Fruit fly (Drosophila melanogaster) whole organism, embryonic: ENCODE results near the gene Gr28a.

Experiments
- Atf-2 ChIP-seq: fragments of 200-800 bp; sonication (Bioruptor generic); optimal IDR thresholded peaks from 2 replicates; lab custom pipeline; 2016; ENCODE audit warnings: missing biosample characterization, missing genetic modification characterization
- B-H2 ChIP-seq: fragments of 200-800 bp; sonication (Bioruptor generic); optimal IDR thresholded peaks from 2 replicates; lab custom pipeline; 2018; ENCODE audit warnings: missing biosample characterization, mild to moderate bottlenecking, missing genetic modification characterization
- Blimp-1 ChIP-seq: fragments of 200-800 bp; sonication (Bioruptor generic); optimal IDR thresholded peaks from 3 replicates; lab custom pipeline; 2018; ENCODE audit warnings: missing biosample characterization, missing genetic modification characterization, mild to moderate bottlenecking, moderate library complexity, missing genetic modification reagents
- CG10321 ChIP-seq: fragments of 200-800 bp; sonication (Bioruptor generic); IDR thresholded peaks from 2 replicates; pipeline ENCODE4 v1.3.6; 2022; ENCODE audit warnings: missing biosample characterization, missing genetic modification characterization
- CG11247 ChIP-seq: fragments of 200-800 bp; sonication (Bioruptor generic); IDR thresholded peaks from 2 replicates; pipeline ENCODE4 v1.3.6; 2022; ENCODE audit warnings: missing biosample characterization, missing genetic modification characterization
- CG11696 ChIP-seq: fragments of 200-800 bp; sonication (Bioruptor generic); IDR thresholded peaks from 2 replicates; pipeline ENCODE4 v1.3.6; 2022; ENCODE audit warnings: missing biosample characterization, missing genetic modification characterization
- CG12391 ChIP-seq: fragments of 200-800 bp; sonication (Bioruptor generic); optimal IDR thresholded peaks from 3 replicates; lab custom pipeline; 2018; ENCODE audit warnings: missing biosample characterization, mild to moderate bottlenecking, missing genetic modification characterization, moderate library complexity
- CG13123 ChIP-seq: fragments of 200-800 bp; sonication (Bioruptor generic); optimal IDR thresholded peaks from 2 replicates; lab custom pipeline; 2016; ENCODE audit warnings: missing biosample characterization, missing genetic modification characterization
- CG13894 ChIP-seq: fragments of 200-800 bp; sonication (Bioruptor generic); optimal IDR thresholded peaks from 3 replicates; lab custom pipeline; 2018; ENCODE audit warnings: missing biosample characterization, mild to moderate bottlenecking, missing genetic modification characterization, moderate library complexity
- CG14860 ChIP-seq: fragments of 200-800 bp; sonication (Bioruptor generic); IDR thresholded peaks from 3 replicates; pipeline ENCODE4 v1.3.6; 2022; ENCODE audit warnings: missing biosample characterization, missing genetic modification characterization; ENCODE audit not compliant: partially characterized antibody
- CG14965 ChIP-seq: fragments of 200-800 bp; sonication (Bioruptor generic); optimal IDR thresholded peaks from 2 replicates; lab custom pipeline; 2016; ENCODE audit warnings: missing biosample characterization, missing genetic modification characterization, borderline replicate concordance
- CG15269 ChIP-seq: fragments of 200-800 bp; sonication (Bioruptor generic); optimal IDR thresholded peaks from 2 replicates; lab custom pipeline; 2018; ENCODE audit warnings: missing biosample characterization, mild to moderate bottlenecking, missing genetic modification characterization, moderate library complexity
- CG17359 ChIP-seq: fragments of 200-800 bp; sonication (Bioruptor generic); optimal IDR thresholded peaks from 3 replicates; lab custom pipeline; 2018; ENCODE audit warnings: missing biosample characterization, mild to moderate bottlenecking, missing genetic modification characterization, moderate library complexity
- CG17361 ChIP-seq: fragments of 200-800 bp; sonication (Bioruptor generic); IDR thresholded peaks from 3 replicates; pipeline ENCODE4 v1.3.6; 2022; ENCODE audit warnings: missing biosample characterization, missing genetic modification characterization
- CG17568 ChIP-seq: fragments of 200-800 bp; sonication (Bioruptor generic); optimal IDR thresholded peaks from 2 replicates; lab custom pipeline; 2018; ENCODE audit warnings: missing biosample characterization, mild to moderate bottlenecking, missing genetic modification characterization, moderate library complexity
- CG17912 ChIP-seq: fragments of 200-800 bp; sonication (Bioruptor generic); optimal IDR thresholded peaks from 2 replicates; lab custom pipeline; 2018; ENCODE audit warnings: missing biosample characterization, mild to moderate bottlenecking, missing genetic modification characterization
- CG2116 ChIP-seq: fragments of 200-800 bp; sonication (Bioruptor generic); optimal IDR thresholded peaks from 3 replicates; lab custom pipeline; 2018; ENCODE audit warnings: missing biosample characterization, mild to moderate bottlenecking, missing genetic modification characterization
- CG2120 ChIP-seq: fragments of 200-800 bp; sonication (Bioruptor generic); optimal IDR thresholded peaks from 3 replicates; lab custom pipeline; 2016; ENCODE audit warnings: missing biosample characterization, missing genetic modification characterization
- CG30020 ChIP-seq: fragments of 200-800 bp; optimal IDR thresholded peaks from 2 replicates; lab custom pipeline; 2019; ENCODE audit warnings: missing biosample characterization, mild to moderate bottlenecking, missing genetic modification characterization, moderate library complexity
- CG4328 ChIP-seq: fragments of 200-800 bp; sonication (Bioruptor generic); optimal IDR thresholded peaks from 3 replicates; lab custom pipeline; 2017; ENCODE audit warnings: missing biosample characterization, missing genetic modification reagents, missing genetic modification characterization
- CG43689 ChIP-seq: fragments of 200-800 bp; sonication (Bioruptor generic); IDR thresholded peaks from 2 replicates; pipeline ENCODE4 v1.3.6; 2022; ENCODE audit warnings: missing biosample characterization, missing genetic modification characterization
- CG4854 ChIP-seq: fragments of 200-800 bp; sonication (Bioruptor generic); optimal IDR thresholded peaks from 2 replicates; lab custom pipeline; 2016; ENCODE audit warnings: missing biosample characterization, missing genetic modification characterization, inconsistent platforms
- CG6254 ChIP-seq: fragments of 200-800 bp; sonication (Bioruptor generic); optimal IDR thresholded peaks from 3 replicates; lab custom pipeline; 2017; ENCODE audit warnings: mild to moderate bottlenecking, missing biosample characterization, missing genetic modification reagents, missing genetic modification characterization
- CG7839 ChIP-seq: fragments of 200-800 bp; sonication (Bioruptor generic); optimal IDR thresholded peaks from 3 replicates; lab custom pipeline; 2018; ENCODE audit warnings: missing biosample characterization, mild to moderate bottlenecking, missing genetic modification characterization, moderate library complexity
- CG8089 ChIP-seq: fragments of 200-800 bp; sonication (Bioruptor generic); optimal IDR thresholded peaks from 3 replicates; lab custom pipeline; 2016; ENCODE audit warnings: missing biosample characterization, missing genetic modification characterization
- Chrac-16 ChIP-seq: fragments of 200-800 bp; sonication (Bioruptor generic); optimal IDR thresholded peaks from 3 replicates; lab custom pipeline; 2016; ENCODE audit warnings: missing biosample characterization, missing genetic modification characterization
- Dbx ChIP-seq: fragments of 200-800 bp; sonication (Bioruptor generic); IDR thresholded peaks from 3 replicates; pipeline ENCODE4 v1.3.6; 2022; ENCODE audit warnings: missing biosample characterization, missing genetic modification characterization
- E2f2 ChIP-seq: fragments of 200-800 bp; sonication (Bioruptor generic); IDR thresholded peaks from 2 replicates; pipeline ENCODE4 v1.3.6; 2022; ENCODE audit warnings: missing biosample characterization, missing genetic modification characterization
- Ets65A ChIP-seq: fragments of 200-800 bp; sonication (Bioruptor generic); peaks from one replicate; lab custom pipeline; 2016; ENCODE audit warnings: missing biosample characterization, missing genetic modification characterization
- Fer1 ChIP-seq: fragments of 200-800 bp; sonication (Bioruptor generic); optimal IDR thresholded peaks from 2 replicates; lab custom pipeline; 2017; ENCODE audit warnings: missing biosample characterization, mild to moderate bottlenecking, missing genetic modification characterization
- HmgZ ChIP-seq: fragments of 200-800 bp; sonication (Bioruptor generic); optimal IDR thresholded peaks from 2 replicates; lab custom pipeline; 2018; ENCODE audit warnings: missing biosample characterization, mild to moderate bottlenecking, missing genetic modification characterization
- NK7.1 ChIP-seq: fragments of 200-800 bp; sonication (Bioruptor generic); optimal IDR thresholded peaks from 3 replicates; lab custom pipeline; 2016; ENCODE audit warnings: missing biosample characterization, missing genetic modification characterization
- Tbp ChIP-seq: fragments of >200 bp; optimal IDR thresholded peaks from 2 replicates; lab custom pipeline; 2018; ENCODE audit warnings: missing biosample characterization, missing genetic modification characterization
- abd-A ChIP-seq: fragments of 200-800 bp; sonication (Bioruptor generic); optimal IDR thresholded peaks from 3 replicates; lab custom pipeline; 2019; ENCODE audit warnings: missing biosample characterization, mild to moderate bottlenecking, missing genetic modification characterization, moderate library complexity
- al ChIP-seq: fragments of 200-800 bp; sonication (Bioruptor generic); IDR thresholded peaks from 2 replicates; pipeline ENCODE4 v1.3.6; 2022; ENCODE audit warnings: missing biosample characterization, missing genetic modification characterization
- ato ChIP-seq: fragments of 200-800 bp; sonication (Bioruptor generic); IDR thresholded peaks from 2 replicates; pipeline ENCODE4 v1.3.6; 2022; ENCODE audit warnings: missing biosample characterization, missing genetic modification characterization; ENCODE audit not compliant: partially characterized antibody
- dmrt99B ChIP-seq: fragments of 200-800 bp; sonication (Bioruptor generic); optimal IDR thresholded peaks from 2 replicates; lab custom pipeline; 2018; ENCODE audit warnings: missing biosample characterization, mild to moderate bottlenecking, missing genetic modification characterization, moderate library complexity
- grau ChIP-seq: fragments of 200-800 bp; optimal IDR thresholded peaks from 3 replicates; lab custom pipeline; 2019; ENCODE audit warnings: missing biosample characterization, mild to moderate bottlenecking, missing genetic modification characterization, moderate library complexity
- grn ChIP-seq: fragments of 200-800 bp; sonication (Bioruptor generic); optimal IDR thresholded peaks from 3 replicates; lab custom pipeline; 2017; ENCODE audit warnings: missing biosample characterization, missing genetic modification characterization
- hbn ChIP-seq: fragments of 200-800 bp; sonication (Bioruptor generic); IDR thresholded peaks from 2 replicates; pipeline ENCODE4 v1.3.6; 2022; ENCODE audit warnings: missing biosample characterization, missing genetic modification characterization; ENCODE audit not compliant: partially characterized antibody
- lilli ChIP-seq: fragments of 200-800 bp; sonication (Bioruptor generic); optimal IDR thresholded peaks from 3 replicates; lab custom pipeline; 2016; ENCODE audit warnings: missing biosample characterization, missing genetic modification characterization
- nerfin-2 ChIP-seq: fragments of 200-800 bp; sonication (Bioruptor generic); IDR thresholded peaks from 2 replicates; pipeline ENCODE4 v1.3.6; 2022; ENCODE audit warnings: missing biosample characterization, missing genetic modification characterization; ENCODE audit not compliant: partially characterized antibody
- nmo ChIP-seq: fragments of 200-800 bp; sonication (Bioruptor generic); optimal IDR thresholded peaks from 2 replicates; lab custom pipeline; 2018; ENCODE audit warnings: missing biosample characterization, mild to moderate bottlenecking, missing genetic modification characterization, moderate library complexity
- pb ChIP-seq: fragments of 200-800 bp; sonication (Bioruptor generic); optimal IDR thresholded peaks from 3 replicates; lab custom pipeline; 2016; ENCODE audit warnings: missing biosample characterization, missing genetic modification characterization
- peb ChIP-seq: fragments of 200-800 bp; sonication (Bioruptor generic); IDR thresholded peaks from 2 replicates; pipeline ENCODE4 v1.3.6; 2022; ENCODE audit warnings: missing biosample characterization, missing genetic modification characterization
- pho ChIP-seq: fragments of 200-800 bp; sonication (Bioruptor generic); optimal IDR thresholded peaks from 2 replicates; lab custom pipeline; 2016; ENCODE audit warnings: missing biosample characterization, missing genetic modification characterization
- pita ChIP-seq: fragments of 200-800 bp; sonication (Bioruptor generic); optimal IDR thresholded peaks from 2 replicates; lab custom pipeline; 2017; ENCODE audit warnings: missing biosample characterization, mild to moderate bottlenecking, missing genetic modification characterization
- schlank ChIP-seq: fragments of 200-800 bp; sonication (Bioruptor generic); optimal IDR thresholded peaks from 2 replicates; lab custom pipeline; 2018; ENCODE audit warnings: missing biosample characterization, mild to moderate bottlenecking, missing genetic modification characterization
- vnd ChIP-seq: fragments of 200-800 bp; sonication (Bioruptor generic); IDR thresholded peaks from 3 replicates; pipeline ENCODE4 v1.3.6; 2022; ENCODE audit warnings: missing biosample characterization, missing genetic modification characterization; ENCODE audit not compliant: partially characterized antibody

Gr28a gene

DNA sequence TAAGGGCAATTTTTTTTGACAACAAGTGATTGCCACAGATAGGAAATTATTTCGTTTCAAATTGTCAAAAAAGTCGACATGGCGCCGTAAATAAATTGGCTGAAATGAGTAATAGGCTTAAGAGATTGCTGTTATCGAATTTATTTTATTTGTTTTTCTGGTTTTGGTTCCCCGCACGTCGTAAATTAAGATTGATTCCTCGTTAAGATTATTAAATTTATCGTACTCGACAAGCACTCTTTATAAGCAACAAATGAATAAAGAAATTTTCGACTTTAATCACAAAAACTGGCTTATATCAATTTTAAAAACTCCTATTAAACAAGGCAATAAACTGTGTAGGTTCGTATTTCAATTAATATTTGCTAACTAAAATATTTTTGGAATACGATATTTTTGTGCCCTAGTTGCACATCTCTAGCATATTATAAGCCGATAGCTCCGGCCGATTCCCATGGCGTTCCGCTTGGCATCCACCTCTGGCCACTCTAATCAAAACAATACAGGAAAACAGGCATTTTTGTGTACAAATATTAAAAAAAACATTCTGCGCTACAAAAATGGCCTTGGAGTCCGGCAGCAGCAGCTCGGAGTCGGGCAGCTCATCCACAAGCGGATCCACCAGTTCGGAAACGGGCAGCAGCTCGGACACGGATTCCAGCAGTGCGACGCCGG lies 41.9 kb downstream of the Gr28a start, which contains the start of gene chm (continued):
- no peak for TF ChIP-seq CG17359 (tag; lab: Kevin White, UChicago)
- TF ChIP-seq abd-A, result no peak
- TF ChIP-seq NK7.1 (GFP tag; lab: Kevin White, UChicago), result no peak
- no peak for TF ChIP-seq Tbp (GFP tag; lab: Kevin White, UChicago)
- no peak for TF ChIP-seq CG13123
- TF ChIP-seq grau (tag; lab: Kevin White, UChicago), result peak; percentile 50
- TF ChIP-seq CG17361 (GFP tag; lab: Robert Waterston, UW), result 0 out of 3 replicates have a peak, but pooled peaks have one; percentile 34
- TF ChIP-seq CG15269 (tag; lab: Kevin White, UChicago), result no peak
- peak; percentile 76 for TF ChIP-seq nerfin-2 (GFP tag; lab: Robert Waterston, UW)
- peak; percentile 54 for TF ChIP-seq E2f2 (GFP tag; lab: Robert Waterston, UW)
- TF ChIP-seq CG14860 (GFP tag; lab: Robert Waterston, UW), result peak; percentile 84
- no peak for TF ChIP-seq CG4328 (GFP tag; lab: Kevin White, UChicago)
- TF ChIP-seq pho, result peak; percentile 75
- TF ChIP-seq pb (GFP tag; lab: Kevin White, UChicago), result no peak
- no peak for TF ChIP-seq CG13894 (tag; lab: Kevin White, UChicago)
- TF ChIP-seq grn (GFP tag; lab: Kevin White, UChicago), result no peak
- TF ChIP-seq CG17912, result no peak
- TF ChIP-seq Fer1 (GFP tag; lab: Kevin White, UChicago), result peak; percentile 21
- TF ChIP-seq Atf-2 (GFP tag; lab: Kevin White, UChicago), result peak; percentile 16
- TF ChIP-seq CG43689, result no peak
- TF ChIP-seq CG2120, result peak; percentile 67
- no peak for TF ChIP-seq CG17568 (GFP tag; lab: Kevin White, UChicago)
- peak; percentile 76 for TF ChIP-seq ato (GFP tag; lab: Robert Waterston, UW)
- no peak for TF ChIP-seq dmrt99B (tag; lab: Kevin White, UChicago)
- TF ChIP-seq CG4854 (GFP tag; lab: Kevin White, UChicago), result no peak
- peak; percentile 52 for TF ChIP-seq CG12391 (tag; lab: Kevin White, UChicago)
- TF ChIP-seq CG8089, result peak; percentile 1
- TF ChIP-seq CG30020 (tag; lab: Kevin White, UChicago), result peak; percentile 55
- 0 out of 2 replicates have a peak, but pooled peaks have one; percentile 42 for TF ChIP-seq al (GFP tag; lab: Robert Waterston, UW)
- TF ChIP-seq HmgZ (tag; lab: Kevin White, UChicago), result peak; percentile 60
- TF ChIP-seq lilli (GFP tag; lab: Kevin White, UChicago), result peak; percentile 48
- peak; percentile 87 for TF ChIP-seq Ets65A (GFP tag; lab: Kevin White, UChicago)
- no peak for TF ChIP-seq peb (GFP tag; lab: Robert Waterston, UW)
- peak; percentile 89 for TF ChIP-seq hbn
- no peak for TF ChIP-seq CG14965 (GFP tag; lab: Kevin White, UChicago)
- no peak for TF ChIP-seq Blimp-1
- TF ChIP-seq CG10321 (GFP tag; lab: Robert Waterston, UW), result no peak
- peak; percentile 34 for TF ChIP-seq CG7839 (tag; lab: Kevin White, UChicago)
- no peak for TF ChIP-seq Chrac-16 (GFP tag; lab: Kevin White, UChicago)
- TF ChIP-seq vnd (GFP tag; lab: Robert Waterston, UW), result peak; percentile 81
- no peak for TF ChIP-seq CG6254 (GFP tag; lab: Kevin White, UChicago)
- TF ChIP-seq B-H2 (GFP tag; lab: Kevin White, UChicago), result peak; percentile 41
- TF ChIP-seq nmo (GFP tag; lab: Kevin White, UChicago), result peak; percentile 54
- no peak for TF ChIP-seq schlank (tag; lab: Kevin White, UChicago)
- peak; percentile 45; the same call in 1 of the 3 replicates for TF ChIP-seq Dbx (GFP tag; lab: Robert Waterston, UW)
- TF ChIP-seq pita (GFP tag; lab: Kevin White, UChicago), result no peak
- no peak for TF ChIP-seq CG11696 (GFP tag; lab: Robert Waterston, UW)
- peak; percentile 27 for TF ChIP-seq CG2116 (GFP tag; lab: Kevin White, UChicago)
- 0 out of 2 replicates have a peak, but pooled peaks have one; percentile 41 for TF ChIP-seq CG11247 (GFP tag; lab: Robert Waterston, UW)
